Worm (Caenorhabditis elegans) whole organism, young adult: ENCODE measurements around the gene scl-21.

Experiments
- B0035.1 ChIP-seq: sonication (generic microtip); optimal IDR thresholded peaks from 2 replicates; lab custom pipeline; 2016; ENCODE audit warnings: missing genetic modification characterization, mild to moderate bottlenecking, missing compliant biosample characterization, missing genotype, missing genetic modification reagents
- F23B12.7 ChIP-seq: sonication (generic microtip); optimal IDR thresholded peaks from 2 replicates; lab custom pipeline; 2017; ENCODE audit warnings: missing genetic modification characterization, mild to moderate bottlenecking, missing compliant biosample characterization, antibody characterized with exemption, moderate library complexity; ENCODE audit not compliant: insufficient read depth
- F37B4.10 ChIP-seq: fragments of 200-800 bp; sonication (Bioruptor generic); IDR thresholded peaks from 2 replicates; pipeline ENCODE4 v1.3.6; 2022; ENCODE audit warnings: missing genetic modification characterization, missing compliant biosample characterization
- F52B5.7 ChIP-seq: sonication (generic microtip); optimal IDR thresholded peaks from 2 replicates; lab custom pipeline; 2016; ENCODE audit warnings: mild to moderate bottlenecking, missing genetic modification characterization, missing compliant biosample characterization
- F57A8.1 ChIP-seq: fragments of 200-800 bp; sonication (Bioruptor generic); optimal IDR thresholded peaks from 2 replicates; lab custom pipeline; 2018; ENCODE audit warnings: mild to moderate bottlenecking, missing genetic modification characterization, moderate library complexity, missing compliant biosample characterization
- K12H6.12 ChIP-seq: fragments of 200-800 bp; sonication (Bioruptor generic); optimal IDR thresholded peaks from 2 replicates; lab custom pipeline; 2018; ENCODE audit warnings: mild to moderate bottlenecking, missing genetic modification characterization, missing compliant biosample characterization
- T07F8.4 ChIP-seq: sonication (generic microtip); optimal IDR thresholded peaks from 2 replicates; lab custom pipeline; 2016; ENCODE audit warnings: mild to moderate bottlenecking, missing genetic modification characterization, moderate library complexity, missing compliant biosample characterization
- Y53G8AR.9 ChIP-seq: fragments of 200-800 bp; sonication (Bioruptor generic); conservative IDR thresholded peaks from 2 replicates; pipeline ENCODE4 v1.3.6; 2022; ENCODE audit warnings: missing genetic modification reagents, missing genetic modification characterization, missing compliant biosample characterization
- Y56A3A.18 ChIP-seq: fragments of 200-800 bp; sonication (Bioruptor generic); IDR thresholded peaks from 2 replicates; pipeline ENCODE4 v1.3.6; 2022; ENCODE audit warnings: missing genetic modification reagents, missing genetic modification characterization, missing compliant biosample characterization
- Y67H2A.10 ChIP-seq: fragments of 200-800 bp; sonication (Bioruptor generic); conservative IDR thresholded peaks from 2 replicates; pipeline ENCODE4 v1.3.6; 2022; ENCODE audit warnings: missing genetic modification reagents, missing genetic modification characterization, missing compliant biosample characterization
- akir-1 ChIP-seq: fragments of 200-800 bp; sonication (Bioruptor generic); optimal IDR thresholded peaks from 2 replicates; lab custom pipeline; 2018; ENCODE audit warnings: mild to moderate bottlenecking, missing genetic modification characterization, moderate library complexity, missing compliant biosample characterization
- aptf-2 ChIP-seq: fragments of 200-800 bp; sonication (Bioruptor generic); conservative IDR thresholded peaks from 2 replicates; pipeline ENCODE4 v1.3.6; 2022; ENCODE audit warnings: missing genetic modification reagents, missing genetic modification characterization, missing compliant biosample characterization
- atf-7 ChIP-seq: sonication (generic microtip); optimal IDR thresholded peaks from 2 replicates; lab custom pipeline; 2017; ENCODE audit warnings: mild to moderate bottlenecking, missing genetic modification characterization, missing compliant biosample characterization
- athp-1 ChIP-seq: sonication (generic microtip); optimal IDR thresholded peaks from 2 replicates; lab custom pipeline; 2017; ENCODE audit warnings: mild to moderate bottlenecking, missing genetic modification characterization, missing compliant biosample characterization
- attf-5 ChIP-seq: fragments of 200-800 bp; sonication (Bioruptor generic); optimal IDR thresholded peaks from 2 replicates; lab custom pipeline; 2018; ENCODE audit warnings: mild to moderate bottlenecking, missing genetic modification characterization, missing compliant biosample characterization
- ccch-3 ChIP-seq: fragments of 200-800 bp; sonication (Bioruptor generic); optimal IDR thresholded peaks from 2 replicates; lab custom pipeline; 2018; ENCODE audit warnings: mild to moderate bottlenecking, missing genetic modification characterization, missing compliant biosample characterization
- cebp-1 ChIP-seq, 2 experiments: fragments of 200-800 bp in 1 of 2; sonication (Bioruptor generic) in 1 of 2; sonication (generic microtip) in 1 of 2; IDR thresholded peaks in 1 of 2; optimal IDR thresholded peaks in 1 of 2; 2 replicates each; pipeline versions ENCODE4 v1.3.6 to Lab custom; 2017 to 2022; ENCODE audit warnings: missing compliant biosample characterization in 2 of 2, missing genetic modification characterization in 2 of 2, mild to moderate bottlenecking in 1 of 2, missing genetic modification reagents in 1 of 2, moderate library complexity in 1 of 2
- cebp-2 ChIP-seq: fragments of 200-800 bp; sonication (Bioruptor generic); IDR thresholded peaks from 2 replicates; pipeline ENCODE4 v1.3.6; 2022; ENCODE audit warnings: missing genetic modification characterization, missing compliant biosample characterization
- ceh-27 ChIP-seq: fragments of 200-800 bp; sonication (Bioruptor generic); optimal IDR thresholded peaks from 2 replicates; lab custom pipeline; 2018; ENCODE audit warnings: mild to moderate bottlenecking, missing genetic modification characterization, moderate library complexity, missing compliant biosample characterization
- ceh-40 ChIP-seq: fragments of 200-800 bp; sonication (Bioruptor generic); IDR thresholded peaks from 2 replicates; pipeline ENCODE4 v1.3.6; 2022; ENCODE audit warnings: missing genetic modification characterization, missing compliant biosample characterization
- die-1 ChIP-seq: sonication (generic microtip); optimal IDR thresholded peaks from 2 replicates; lab custom pipeline; 2016; ENCODE audit warnings: missing genotype, mild to moderate bottlenecking, missing genetic modification characterization, missing compliant biosample characterization
- dpl-1 ChIP-seq: fragments of 150-350 bp; optimal IDR thresholded peaks from 2 replicates; lab custom pipeline; 2014; ENCODE audit warnings: missing biosample characterization, missing genetic modification reagents, missing genetic modification characterization
- egl-44 ChIP-seq: fragments of 200-800 bp; sonication (Bioruptor generic); IDR thresholded peaks from 2 replicates; pipeline ENCODE4 v1.3.6; 2022; ENCODE audit warnings: missing genetic modification reagents, missing genetic modification characterization, missing compliant biosample characterization
- ekl-4 ChIP-seq: fragments of 200-800 bp; sonication (Bioruptor generic); IDR thresholded peaks from 2 replicates; pipeline ENCODE4 v1.3.6; 2022; ENCODE audit warnings: missing genetic modification reagents, missing genetic modification characterization, missing compliant biosample characterization
- gei-17 ChIP-seq: fragments of 200-800 bp; sonication (Bioruptor generic); optimal IDR thresholded peaks from 2 replicates; lab custom pipeline; 2018; ENCODE audit warnings: mild to moderate bottlenecking, missing genetic modification characterization, missing compliant biosample characterization
- him-1 ChIP-seq: sonication (generic microtip); optimal IDR thresholded peaks from 2 replicates; lab custom pipeline; 2016; ENCODE audit warnings: missing genotype, missing genetic modification reagents, missing genetic modification characterization, missing compliant biosample characterization
- hlh-12 ChIP-seq: sonication (generic microtip); optimal IDR thresholded peaks from 2 replicates; lab custom pipeline; 2016; ENCODE audit warnings: missing genetic modification characterization, missing compliant biosample characterization
- hmg-1.2 ChIP-seq: fragments of 200-800 bp; sonication (Bioruptor generic); IDR thresholded peaks from 2 replicates; pipeline ENCODE4 v1.3.6; 2022; ENCODE audit warnings: missing genetic modification reagents, missing genetic modification characterization, missing compliant biosample characterization
- hrde-1 ChIP-seq: sonication (generic microtip); optimal IDR thresholded peaks from 2 replicates; lab custom pipeline; 2016; ENCODE audit warnings: missing genetic modification characterization, mild to moderate bottlenecking, missing compliant biosample characterization, moderate library complexity, missing genotype, missing genetic modification reagents, borderline replicate concordance
- hsf-1 ChIP-seq: fragments of 200-800 bp; sonication (Bioruptor generic); IDR thresholded peaks from 2 replicates; pipeline ENCODE4 v1.3.6; 2022; ENCODE audit warnings: missing genetic modification reagents, missing genetic modification characterization, missing compliant biosample characterization
- lin-35 ChIP-seq, 3 experiments: fragments of 150-350 bp in 2 of 3; sonication (generic microtip) in 1 of 3; optimal IDR thresholded peaks; 2 replicates each; lab custom pipeline; 2014 to 2018; ENCODE audit warnings: missing biosample characterization in 3 of 3, missing genetic modification characterization in 3 of 3, missing genetic modification reagents in 3 of 3
- lin-40 ChIP-seq: sonication (generic microtip); optimal IDR thresholded peaks from 2 replicates; lab custom pipeline; 2016; ENCODE audit warnings: missing genetic modification characterization, mild to moderate bottlenecking, missing compliant biosample characterization, missing genotype, missing genetic modification reagents
- lir-1 ChIP-seq: fragments of 200-800 bp; sonication (Bioruptor generic); conservative IDR thresholded peaks from 2 replicates; pipeline ENCODE4 v1.3.6; 2022; ENCODE audit warnings: missing genetic modification reagents, missing genetic modification characterization, missing compliant biosample characterization
- lsl-1 ChIP-seq: fragments of 200-800 bp; sonication (Bioruptor generic); optimal IDR thresholded peaks from 2 replicates; lab custom pipeline; 2018; ENCODE audit warnings: mild to moderate bottlenecking, missing genetic modification characterization, moderate library complexity, missing compliant biosample characterization
- madf-3 ChIP-seq: fragments of 200-800 bp; sonication (Bioruptor generic); IDR thresholded peaks from 2 replicates; pipeline ENCODE4 v1.3.6; 2022; ENCODE audit warnings: missing genetic modification reagents, missing genetic modification characterization, missing compliant biosample characterization
- madf-6 ChIP-seq: fragments of 200-800 bp; sonication (Bioruptor generic); IDR thresholded peaks from 2 replicates; pipeline ENCODE4 v1.3.6; 2022; ENCODE audit warnings: missing genetic modification reagents, missing genetic modification characterization, missing compliant biosample characterization
- madf-8 ChIP-seq: fragments of 200-800 bp; sonication (Bioruptor generic); conservative IDR thresholded peaks from 2 replicates; pipeline ENCODE4 v1.3.6; 2022; ENCODE audit warnings: missing genetic modification reagents, missing genetic modification characterization, missing compliant biosample characterization
- pbrm-1 ChIP-seq: fragments of 200-800 bp; sonication (Bioruptor generic); IDR thresholded peaks from 2 replicates; pipeline ENCODE4 v1.3.6; 2022; ENCODE audit warnings: missing genetic modification reagents, missing genetic modification characterization, missing compliant biosample characterization
- pha-4 ChIP-seq: fragments of 150-350 bp; sonication (generic microtip); optimal IDR thresholded peaks from 2 replicates; lab custom pipeline; 2014; ENCODE audit warnings: missing biosample characterization, missing genetic modification reagents, missing genetic modification characterization
- rpc-1 ChIP-seq, 2 experiments: fragments of 150-350 bp in 1 of 2; sonication (generic microtip) in 1 of 2; optimal IDR thresholded peaks; 2 replicates each; lab custom pipeline; 2014 to 2018; ENCODE audit warnings: missing biosample characterization in 1 of 2, missing genetic modification characterization in 1 of 2, missing genetic modification reagents in 1 of 2, missing genotype in 1 of 2
- snpc-3.4 ChIP-seq: sonication (generic microtip); optimal IDR thresholded peaks from 2 replicates; lab custom pipeline; 2017; ENCODE audit warnings: missing genetic modification characterization, mild to moderate bottlenecking, missing compliant biosample characterization, antibody characterized with exemption, moderate library complexity, missing genotype, missing genetic modification reagents
- somi-1 ChIP-seq: fragments of 200-800 bp; sonication (Bioruptor generic); optimal IDR thresholded peaks from 2 replicates; lab custom pipeline; 2018; ENCODE audit warnings: mild to moderate bottlenecking, missing genetic modification characterization, missing compliant biosample characterization
- unc-62 ChIP-seq: fragments of 150-350 bp; optimal IDR thresholded peaks from 2 replicates; lab custom pipeline; 2014; ENCODE audit warnings: missing biosample characterization, missing genetic modification reagents, missing genetic modification characterization
- xnd-1 ChIP-seq: sonication (generic microtip); optimal IDR thresholded peaks from 2 replicates; lab custom pipeline; 2016; ENCODE audit warnings: missing genotype, missing genetic modification reagents, missing genetic modification characterization, missing compliant biosample characterization
- ztf-18 ChIP-seq: sonication (generic microtip); optimal IDR thresholded peaks from 2 replicates; lab custom pipeline; 2016; ENCODE audit warnings: missing genotype, mild to moderate bottlenecking, missing genetic modification characterization, missing compliant biosample characterization
- ztf-22 ChIP-seq: fragments of 200-800 bp; sonication (Bioruptor generic); optimal IDR thresholded peaks from 2 replicates; lab custom pipeline; 2018; ENCODE audit warnings: mild to moderate bottlenecking, missing genetic modification characterization, moderate library complexity, missing compliant biosample characterization
- ztf-28 ChIP-seq: fragments of 200-800 bp; sonication (Bioruptor generic); IDR thresholded peaks from 2 replicates; pipeline ENCODE4 v1.3.6; 2022; ENCODE audit warnings: missing genetic modification reagents, missing genetic modification characterization, missing compliant biosample characterization
- ztf-6 ChIP-seq: fragments of 200-800 bp; sonication (Bioruptor generic); IDR thresholded peaks from 2 replicates; pipeline ENCODE4 v1.3.6; 2022; ENCODE audit warnings: missing genetic modification reagents, missing genetic modification characterization, missing compliant biosample characterization

Gene scl-21

DNA sequence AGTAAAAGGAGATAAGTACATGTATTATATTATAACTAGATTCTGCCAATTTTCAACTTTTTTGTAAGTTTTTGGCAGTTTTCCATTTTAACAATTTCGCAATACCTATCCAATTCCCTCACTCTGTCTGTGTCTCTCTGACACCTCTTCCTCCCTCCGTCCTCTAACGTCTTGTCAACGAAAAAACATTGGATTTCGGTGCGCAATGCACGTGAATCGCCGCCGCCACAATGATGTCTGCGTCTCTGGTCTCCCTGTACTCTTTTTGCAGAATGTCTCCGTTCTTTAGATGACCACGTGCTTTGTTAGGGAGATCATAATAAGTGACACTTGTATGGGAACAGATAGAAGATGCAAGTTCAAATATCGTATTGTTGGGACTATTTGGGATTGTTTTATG is 33.7 kb upstream of the scl-21 start (continued):
- TF ChIP-seq athp-1 (no peak), atf-7 (tag; lab: Kevin White, UChicago) (peak; percentile 92), ekl-4 (GFP tag; lab: Robert Waterston, UW) (peak; percentile 64; the same call in 1 of the 2 replicates), attf-5 (GFP tag; lab: Kevin White, UChicago) (peak; percentile 90), aptf-2 (GFP tag; lab: Robert Waterston, UW) (no peak), F57A8.1 (no peak), pbrm-1 (peak; percentile 73), gei-17 (GFP tag; lab: Kevin White, UChicago) (peak; percentile 56), Y56A3A.18 (GFP tag; lab: Robert Waterston, UW) (no peak), die-1 (tag; lab: Kevin White, UChicago) (peak; percentile 64), B0035.1 (tag; lab: Kevin White, UChicago) (peak; percentile 38), F37B4.10 (GFP tag; lab: Robert Waterston, UW) (no peak), somi-1 (GFP tag; lab: Kevin White, UChicago) (peak; percentile 97), T07F8.4 (tag; lab: Kevin White, UChicago) (no peak), ceh-27 (GFP tag; lab: Kevin White, UChicago) (peak; percentile 95), egl-44 (peak; percentile 89), ztf-28 (GFP tag; lab: Robert Waterston, UW) (no peak), ztf-22 (GFP tag; lab: Kevin White, UChicago) (peak; percentile 74), F23B12.7 (tag; lab: Kevin White, UChicago) (no peak), lin-40 (peak; percentile 97), lir-1 (GFP tag; lab: Robert Waterston, UW) (no peak), F52B5.7 (no peak), pha-4 (tag; lab: Kevin White, UChicago) (peak; percentile 57), ztf-18 (tag; lab: Kevin White, UChicago) (peak; percentile 11), cebp-1 (GFP tag; IDR thresholded peaks at IDR 0.05; lab: Robert Waterston, UW) (peak; percentile 99), cebp-1 (tag; optimal IDR thresholded peaks at IDR 0.05; lab: Kevin White, UChicago) (peak; percentile 100), K12H6.12 (tag; lab: Kevin White, UChicago) (peak; percentile 90), madf-8 (GFP tag; lab: Robert Waterston, UW) (no peak), ceh-40 (GFP tag; lab: Robert Waterston, UW) (no peak), unc-62 (GFP tag; lab: Kevin White, UChicago) (peak; percentile 95), hsf-1 (GFP tag; lab: Robert Waterston, UW) (no peak), madf-6 (GFP tag; lab: Robert Waterston, UW) (no peak), lin-35 (GFP tag; optimal IDR thresholded peaks at IDR 0.05; lab: Kevin White, UChicago) (peak in 1 of 3 experiments; percentile 48), ccch-3 (GFP tag; lab: Kevin White, UChicago) (no peak), Y67H2A.10 (GFP tag; lab: Robert Waterston, UW) (no peak), rpc-1 (optimal IDR thresholded peaks at IDR 0.05; lab: Kevin White, UChicago) (no peak), rpc-1 (tag; optimal IDR thresholded peaks at IDR 0.05; lab: Kevin White, UChicago) (no peak), akir-1 (GFP tag; lab: Kevin White, UChicago) (no peak), hlh-12 (tag; lab: Kevin White, UChicago) (no peak), hmg-1.2 (GFP tag; lab: Robert Waterston, UW) (peak; percentile 99), snpc-3.4 (no peak), madf-3 (GFP tag; lab: Robert Waterston, UW) (no peak), lsl-1 (GFP tag; lab: Kevin White, UChicago) (no peak), dpl-1 (GFP tag; lab: Kevin White, UChicago) (no peak), cebp-2 (GFP tag; lab: Robert Waterston, UW) (0 out of 2 replicates have a peak, but pooled peaks have one; percentile 25), ztf-6 (no peak), Y53G8AR.9 (GFP tag; lab: Robert Waterston, UW) (peak; percentile 85; the same call in 1 of the 2 replicates), hrde-1 (tag; lab: Kevin White, UChicago) (no peak), him-1 (tag; lab: Kevin White, UChicago) (no peak), xnd-1 (tag; lab: Kevin White, UChicago) (no peak)
